Worm (Caenorhabditis elegans) whole organism, L4/young adult: Measurements from ENCODE around the gene smz-1.

Experiments
- W03F9.2 ChIP-seq: fragments of 150-350 bp; optimal IDR thresholded peaks from 2 replicates; lab custom pipeline; 2014; ENCODE audit warnings: missing biosample characterization, missing genetic modification characterization
- dao-5 ChIP-seq: sonication (generic microtip); optimal IDR thresholded peaks from 2 replicates; lab custom pipeline; 2016; ENCODE audit warnings: missing genotype, missing genetic modification characterization, moderate library complexity, missing compliant biosample characterization
- him-1 ChIP-seq: sonication (generic microtip); optimal IDR thresholded peaks from 2 replicates; lab custom pipeline; 2016; ENCODE audit warnings: missing genotype, missing genetic modification reagents, missing genetic modification characterization, missing compliant biosample characterization

DNA sequence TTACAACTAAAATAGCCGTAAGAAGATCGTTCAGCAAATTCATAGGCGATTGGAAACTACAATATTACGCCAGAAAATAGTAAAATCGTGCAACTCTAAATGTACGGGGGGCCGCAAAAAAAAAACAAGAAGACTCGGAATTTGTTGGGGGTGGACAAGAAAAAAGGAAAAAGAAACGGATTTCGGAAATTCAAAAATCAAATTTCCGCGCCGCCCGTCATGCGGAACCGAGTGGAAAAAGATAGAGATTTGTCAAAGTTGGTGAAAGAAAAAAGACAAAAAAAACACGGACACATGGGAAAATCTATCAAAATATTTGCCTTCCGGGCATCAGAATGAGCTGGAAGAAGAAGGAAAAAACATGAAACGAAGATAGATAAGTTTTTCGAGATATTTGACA lies 35.6 kb upstream of the smz-1 start:
- TF ChIP-seq him-1 (tag; lab: Kevin White, UChicago) (no peak), dao-5 (tag; lab: Kevin White, UChicago) (no peak), W03F9.2 (tag; lab: Kevin White, UChicago) (no peak)
